Worm (Caenorhabditis elegans): ENCODE measurements around the gene Y75B8A.31.
"Not testable (repeated sequence)": the region's sequence is repeated elsewhere in the genome, so short reads cannot be mapped to it uniquely, and the experiment has no call there.

Gene Y75B8A.31

DNA sequence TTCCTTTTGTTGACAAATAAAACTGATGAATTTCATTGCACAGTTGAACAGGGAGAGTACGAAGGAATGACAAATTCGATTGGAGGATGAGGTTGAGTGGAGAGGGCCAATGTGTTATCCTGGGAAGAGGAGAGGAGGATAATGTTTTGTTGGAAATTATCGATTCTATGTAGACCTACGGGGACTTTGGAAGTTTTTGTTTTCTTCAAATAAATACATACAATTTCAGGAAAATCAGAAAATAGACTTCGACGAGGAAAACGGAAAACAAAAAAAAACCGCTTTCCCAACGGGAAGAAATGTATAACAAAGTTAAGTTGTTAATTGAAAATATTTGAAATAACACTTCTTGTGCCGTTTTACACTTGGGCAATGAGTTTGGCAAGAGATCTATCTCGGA lies 32.3 kb downstream of the Y75B8A.31 start, which contains the start of gene Y49E10.4:
TSS of gene Y49E10.4 (minus strand) at position 101 of the 400 bp plus-strand sequence.
- TF ChIP-seq tbx-37 (GFP tag; conservative IDR thresholded peaks at IDR 0.05); tbx-11 (GFP tag; IDR thresholded peaks at IDR 0.05); hmg-4 (GFP tag; optimal IDR thresholded peaks at IDR 0.05): not testable (repeated sequence)

- not testable (repeated sequence) for TF ChIP-seq aly-1 (tag; optimal IDR thresholded peaks at IDR 0.05); sea-1 (GFP tag; conservative IDR thresholded peaks at IDR 0.05); hmbx-1 (tag; optimal IDR thresholded peaks at IDR 0.05)
These were observed 35.2 kb downstream of the Y75B8A.31 start, which contains the start of gene Y49E10.30 for ce11 chrIII:12386597-12386996. TSS of gene Y49E10.30 (plus strand) at chrIII:12386897.

- TF ChIP-seq hmbx-1 (tag; optimal IDR thresholded peaks at IDR 0.05) (no peak), hnd-1 (tag; optimal IDR thresholded peaks at IDR 0.05) (no peak), tbx-11 (GFP tag; IDR thresholded peaks at IDR 0.05) (no peak)
These were observed 36.7 kb downstream of the Y75B8A.31 start for ce11 chrIII:12388106-12388505.

DNA sequence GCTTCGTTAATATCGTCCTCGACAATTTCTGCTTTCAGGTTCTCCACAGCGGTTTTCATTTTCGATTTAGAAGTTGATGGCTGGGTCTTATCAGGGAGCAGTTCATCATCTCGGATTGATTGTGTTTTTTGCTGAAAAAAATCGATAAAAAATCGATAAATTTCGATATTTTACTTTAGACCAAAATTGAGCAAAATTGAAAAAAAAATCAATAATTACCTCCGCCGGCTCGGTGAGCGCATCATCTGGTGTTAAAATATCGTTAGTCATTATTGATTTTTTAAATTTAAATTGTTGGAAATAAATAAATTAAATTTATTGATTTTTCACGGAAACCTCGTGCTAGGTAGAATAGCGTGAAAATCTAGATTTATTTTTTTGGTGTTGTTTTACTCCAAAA lies 43.6 kb downstream of the Y75B8A.31 start, which contains the start of gene Y49E10.10:
TSS of gene Y49E10.10 (plus strand) at position 381 of the 400 bp plus-strand sequence.
- no peak for TF ChIP-seq flt-1 (GFP tag; IDR thresholded peaks at IDR 0.05)
- TF ChIP-seq hnd-1 (tag; optimal IDR thresholded peaks at IDR 0.05): no peak
- no peak for TF ChIP-seq ets-7 (tag; optimal IDR thresholded peaks at IDR 0.05)
- TF ChIP-seq scrt-1 (GFP tag; IDR thresholded peaks at IDR 0.05): no peak
- no peak for TF ChIP-seq pes-1 (GFP tag; IDR thresholded peaks at IDR 0.05)
- no peak for TF ChIP-seq tbx-37 (GFP tag; conservative IDR thresholded peaks at IDR 0.05)

DNA sequence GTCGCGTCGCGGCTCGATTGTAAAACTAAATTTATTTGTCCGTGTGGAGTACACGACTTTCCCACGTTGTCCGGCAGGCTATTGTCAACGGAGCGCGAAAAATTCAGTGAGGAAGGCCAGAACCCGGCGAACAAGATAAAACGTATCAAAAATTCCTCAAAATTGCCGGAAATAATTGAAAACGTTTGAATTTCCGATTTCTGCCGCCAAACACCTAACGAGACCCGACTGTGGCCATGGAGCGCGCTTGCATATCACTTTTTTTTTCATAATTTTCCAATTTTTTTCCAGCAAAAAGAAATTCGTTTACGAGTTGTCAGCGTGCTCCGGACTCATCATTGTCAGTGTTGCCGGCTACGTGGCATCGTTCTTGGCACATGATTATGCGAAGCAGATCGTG lies 47.0 kb downstream of the Y75B8A.31 start:
- TF ChIP-seq aly-1 (tag; optimal IDR thresholded peaks at IDR 0.05): no peak
- no peak for TF ChIP-seq tbx-37 (GFP tag; conservative IDR thresholded peaks at IDR 0.05)
- TF ChIP-seq ets-7 (tag; optimal IDR thresholded peaks at IDR 0.05): no peak
- no peak for TF ChIP-seq ceh-36 (tag; optimal IDR thresholded peaks at IDR 0.05)
- TF ChIP-seq pes-1 (GFP tag; IDR thresholded peaks at IDR 0.05): no peak
- no peak for TF ChIP-seq hmg-4 (GFP tag; optimal IDR thresholded peaks at IDR 0.05)
- TF ChIP-seq tra-4 (tag; optimal IDR thresholded peaks at IDR 0.05): no peak
- TF ChIP-seq sea-1 (GFP tag; conservative IDR thresholded peaks at IDR 0.05): no peak
- no peak for TF ChIP-seq flt-1 (GFP tag; IDR thresholded peaks at IDR 0.05)
- TF ChIP-seq B0310.2 (tag; optimal IDR thresholded peaks at IDR 0.05): no peak
- TF ChIP-seq tbx-11 (GFP tag; IDR thresholded peaks at IDR 0.05): no peak

- TF ChIP-seq ceh-36 (tag; optimal IDR thresholded peaks at IDR 0.05) (peak; percentile 54), flt-1 (GFP tag; IDR thresholded peaks at IDR 0.05) (peak; percentile 75), hmg-4 (GFP tag; optimal IDR thresholded peaks at IDR 0.05) (peak; percentile 8), hmbx-1 (tag; optimal IDR thresholded peaks at IDR 0.05) (peak; percentile 15), pes-1 (GFP tag; IDR thresholded peaks at IDR 0.05) (peak; percentile 81), tra-4 (tag; optimal IDR thresholded peaks at IDR 0.05) (no peak), B0310.2 (tag; optimal IDR thresholded peaks at IDR 0.05) (peak; percentile 22), aly-1 (tag; optimal IDR thresholded peaks at IDR 0.05) (peak; percentile 68), ama-1 (optimal IDR thresholded peaks at IDR 0.05) (no peak), ceh-13 (GFP tag; optimal IDR thresholded peaks at IDR 0.05) (peak; percentile 31), sea-1 (GFP tag; conservative IDR thresholded peaks at IDR 0.05) (no peak), hnd-1 (tag; optimal IDR thresholded peaks at IDR 0.05) (peak; percentile 6), tbx-37 (GFP tag; conservative IDR thresholded peaks at IDR 0.05) (peak; percentile 48; the same call in 1 of the 2 replicates), scrt-1 (GFP tag; IDR thresholded peaks at IDR 0.05) (peak; percentile 77), tbx-11 (GFP tag; IDR thresholded peaks at IDR 0.05) (peak; percentile 56; the same call in 1 of the 2 replicates), F13C5.2 (tag; optimal IDR thresholded peaks at IDR 0.05) (peak; percentile 40), ets-7 (tag; optimal IDR thresholded peaks at IDR 0.05) (no peak)
These were observed 48.3 kb downstream of the Y75B8A.31 start for ce11 chrIII:12399709-12400108.
